Worm (Caenorhabditis elegans): Measurements from ENCODE around the gene bath-3.
"Not testable (repeated sequence)": the region's sequence is repeated elsewhere in the genome, so short reads cannot be mapped to it uniquely, and the experiment has no call there.

The bath-3 gene

DNA sequence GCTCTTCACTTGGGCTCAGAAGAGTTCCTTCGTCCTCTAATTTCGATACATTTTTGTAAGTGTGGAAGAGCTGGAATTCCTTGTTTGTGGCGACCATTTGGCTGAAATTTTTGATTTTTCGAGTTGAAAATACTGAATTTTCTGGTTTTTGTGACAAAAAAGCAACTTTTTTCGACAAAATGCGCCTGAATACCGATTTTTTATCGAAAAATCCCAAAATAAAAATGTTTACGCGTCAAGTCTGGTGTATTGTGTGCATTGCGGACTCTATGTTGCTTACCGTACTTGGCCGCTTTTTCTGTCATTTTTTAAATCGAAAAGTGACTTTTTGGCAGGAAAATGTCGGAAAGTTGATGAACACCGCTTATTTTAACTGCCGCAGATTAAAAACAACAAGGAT lies at the start of gene bath-3:
TSS of gene bath-3 (minus strand) at position 101 of the 400 bp plus-strand sequence.
- TF ChIP-seq unc-62 (GFP tag; optimal IDR thresholded peaks at IDR 0.05) = no peak
- TF ChIP-seq alr-1 (tag; optimal IDR thresholded peaks at IDR 0.05) = no peak
- TF ChIP-seq skn-1 (tag; optimal IDR thresholded peaks at IDR 0.05) = no peak
- TF ChIP-seq ceh-82 (tag; optimal IDR thresholded peaks at IDR 0.05) = no peak
- TF ChIP-seq lin-39 (tag; optimal IDR thresholded peaks at IDR 0.05) = no peak
- TF ChIP-seq F13H6.1 (tag; optimal IDR thresholded peaks at IDR 0.05) = no peak
- TF ChIP-seq aly-2 (tag; optimal IDR thresholded peaks at IDR 0.05) = no peak
- TF ChIP-seq ama-1 (optimal IDR thresholded peaks at IDR 0.05) = no peak
- TF ChIP-seq sma-3 (GFP tag; optimal IDR thresholded peaks at IDR 0.05) = no peak
- no peak for TF ChIP-seq crh-2 (tag; optimal IDR thresholded peaks at IDR 0.05)

DNA sequence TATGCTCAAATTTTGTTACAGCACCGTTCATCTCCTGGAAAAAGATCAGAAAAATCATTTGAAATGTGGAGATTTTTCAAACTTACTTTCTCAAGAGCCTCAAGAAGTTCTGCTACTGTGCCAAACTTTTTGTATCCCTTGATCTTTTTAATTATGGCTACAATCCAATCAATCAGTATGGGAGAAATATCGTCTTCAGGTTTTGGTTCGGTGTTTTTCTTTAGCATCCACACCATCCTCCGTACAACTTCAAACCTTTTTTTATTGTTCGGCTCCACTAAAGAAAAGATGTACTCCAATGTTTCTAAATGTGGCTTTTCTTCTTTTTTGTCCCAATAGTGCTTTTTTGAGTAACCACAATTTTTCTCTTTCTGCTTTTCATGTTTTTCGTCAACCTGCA lies 46.2 kb upstream of the bath-3 start:
- no peak for TF ChIP-seq mab-5 (tag; optimal IDR thresholded peaks at IDR 0.05)
- TF ChIP-seq ZK546.5 (tag; optimal IDR thresholded peaks at IDR 0.05) = no peak
- TF ChIP-seq snpc-4 (tag; optimal IDR thresholded peaks at IDR 0.05) = no peak
- no peak for TF ChIP-seq elt-3 (tag; optimal IDR thresholded peaks at IDR 0.05)

DNA sequence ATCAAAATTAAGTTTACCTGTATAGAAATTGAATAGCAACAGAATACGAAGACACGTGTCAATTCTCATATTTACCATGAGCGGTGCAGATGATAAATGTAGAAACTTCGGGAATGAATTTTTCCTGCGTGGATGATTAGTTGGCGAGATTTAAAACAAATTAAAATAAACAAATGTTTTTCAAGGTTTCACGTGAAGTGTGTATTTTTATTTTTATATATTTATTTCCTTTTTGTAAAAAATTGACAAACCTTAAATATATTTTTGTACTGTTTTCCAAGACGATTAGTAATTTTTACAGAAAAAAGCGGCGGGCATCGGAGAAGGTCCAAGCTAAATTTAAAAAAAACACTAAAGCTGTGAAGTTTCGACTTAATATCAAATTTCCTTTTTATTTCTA lies 45.2 kb upstream of the bath-3 start, which contains the start of gene F07E5.8:
TSS of gene F07E5.8 (minus strand) at position 101 of the 400 bp plus-strand sequence.
- TF ChIP-seq nhr-77 (tag; optimal IDR thresholded peaks at IDR 0.05) (no peak), peb-1 (tag; optimal IDR thresholded peaks at IDR 0.05) (no peak), ceh-82 (tag; optimal IDR thresholded peaks at IDR 0.05) (no peak), dmd-4 (tag; optimal IDR thresholded peaks at IDR 0.05) (no peak), nhr-23 (tag; optimal IDR thresholded peaks at IDR 0.05) (no peak), lsy-2 (tag; optimal IDR thresholded peaks at IDR 0.05) (no peak), nhr-12 (tag; optimal IDR thresholded peaks at IDR 0.05) (no peak), elt-3 (tag; optimal IDR thresholded peaks at IDR 0.05) (no peak), nhr-6 (tag; optimal IDR thresholded peaks at IDR 0.05) (no peak)

DNA sequence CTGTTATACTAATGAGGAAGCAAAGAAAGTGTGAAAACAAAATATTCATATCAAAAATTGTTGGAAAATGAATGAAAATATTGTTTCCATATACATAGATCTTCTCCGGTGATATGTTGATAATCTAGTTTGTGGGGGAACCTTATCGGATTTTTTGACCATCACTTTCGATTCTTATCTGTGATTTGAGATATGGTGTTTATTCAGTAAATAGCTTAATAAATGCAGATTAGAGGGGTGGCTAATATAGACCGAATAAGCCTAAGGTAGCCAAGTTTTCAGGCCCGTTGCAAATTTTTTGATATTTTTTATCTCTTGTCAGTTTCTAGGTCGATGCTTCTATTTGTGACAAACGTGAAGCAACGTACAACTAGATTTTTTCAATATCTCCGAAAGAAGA lies 41.2 kb upstream of the bath-3 start, which contains the start of gene F07E5.7:
TSS of gene F07E5.7 (minus strand) at position 101 of the 400 bp plus-strand sequence.
- TF ChIP-seq lin-13 (GFP tag; optimal IDR thresholded peaks at IDR 0.05) = no peak
- no peak for TF ChIP-seq sem-4 (tag; optimal IDR thresholded peaks at IDR 0.05)
- no peak for TF ChIP-seq unc-55 (GFP tag; optimal IDR thresholded peaks at IDR 0.05)
- no peak for TF ChIP-seq egl-27 (tag; optimal IDR thresholded peaks at IDR 0.05)
- TF ChIP-seq nhr-11 (tag; optimal IDR thresholded peaks at IDR 0.05) = no peak
- TF ChIP-seq R02D3.7 (tag; optimal IDR thresholded peaks at IDR 0.05) = no peak
- no peak for TF ChIP-seq mab-5 (tag; optimal IDR thresholded peaks at IDR 0.05)
- TF ChIP-seq sma-3 (GFP tag; optimal IDR thresholded peaks at IDR 0.05) = no peak
- TF ChIP-seq mbf-1 (tag; optimal IDR thresholded peaks at IDR 0.05) = no peak
- no peak for TF ChIP-seq ama-1 (optimal IDR thresholded peaks at IDR 0.05)
- TF ChIP-seq unc-62 (GFP tag; optimal IDR thresholded peaks at IDR 0.05) = no peak
- no peak for TF ChIP-seq C34F6.9 (tag; optimal IDR thresholded peaks at IDR 0.05)
- no peak for TF ChIP-seq crh-2 (tag; optimal IDR thresholded peaks at IDR 0.05)

DNA sequence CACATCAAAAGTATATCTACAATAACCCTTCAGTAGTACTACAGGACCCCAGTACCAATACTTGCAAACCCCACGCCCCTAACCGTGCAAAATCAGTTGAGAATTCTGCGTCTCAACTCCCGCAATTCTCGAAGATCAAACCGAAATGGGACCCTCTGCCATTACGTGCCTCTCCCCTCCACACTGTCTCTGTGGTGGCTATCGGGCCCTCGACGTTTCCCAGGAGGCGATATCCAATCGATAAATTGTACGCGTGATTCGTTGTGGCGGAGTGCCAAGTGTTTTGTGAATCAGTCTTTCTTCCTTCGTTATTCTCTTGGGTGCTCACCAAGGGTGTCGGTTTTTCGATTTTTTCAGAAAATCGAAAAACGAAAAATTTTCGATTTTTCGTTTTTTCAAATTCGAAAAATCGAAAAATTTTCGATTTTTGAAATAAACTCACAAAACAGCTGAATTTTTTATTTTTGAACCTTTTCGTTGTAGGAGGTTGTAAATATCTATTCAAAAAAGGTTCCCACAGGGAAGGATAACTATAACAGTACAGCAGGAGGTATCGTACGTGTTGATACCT lies 37.3 kb upstream of the bath-3 start, which contains the start of gene F07E5.12:
TSS of gene F07E5.12 (plus strand) at position 521 of the 571 bp plus-strand sequence.
- not testable (repeated sequence) for TF ChIP-seq nhr-12, ZK546.5, ceh-82 (tag; optimal IDR thresholded peaks at IDR 0.05)

DNA sequence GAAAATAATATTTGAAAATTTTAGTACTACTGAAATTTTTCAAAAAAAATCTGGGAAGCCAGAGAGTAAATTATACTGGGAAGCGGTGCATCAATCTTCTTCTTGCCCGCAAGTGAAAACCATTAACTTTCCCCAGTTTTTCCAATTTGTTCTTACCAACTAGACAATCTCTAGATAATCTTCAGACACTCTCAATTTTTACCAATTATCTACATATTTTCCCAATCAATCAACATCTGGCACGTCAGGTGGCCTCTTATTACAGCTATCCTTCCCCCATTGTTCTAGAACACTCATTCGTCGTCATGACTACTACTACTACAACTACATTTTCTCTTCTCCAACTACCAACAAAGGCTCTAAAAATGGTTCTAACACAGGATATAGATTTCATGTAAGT lies 34.2 kb upstream of the bath-3 start, which contains the start of gene fbxb-6:
TSS of gene fbxb-6 (plus strand) at position 301 of the 400 bp plus-strand sequence.
- no peak for TF ChIP-seq mab-5 (tag; optimal IDR thresholded peaks at IDR 0.05)

DNA sequence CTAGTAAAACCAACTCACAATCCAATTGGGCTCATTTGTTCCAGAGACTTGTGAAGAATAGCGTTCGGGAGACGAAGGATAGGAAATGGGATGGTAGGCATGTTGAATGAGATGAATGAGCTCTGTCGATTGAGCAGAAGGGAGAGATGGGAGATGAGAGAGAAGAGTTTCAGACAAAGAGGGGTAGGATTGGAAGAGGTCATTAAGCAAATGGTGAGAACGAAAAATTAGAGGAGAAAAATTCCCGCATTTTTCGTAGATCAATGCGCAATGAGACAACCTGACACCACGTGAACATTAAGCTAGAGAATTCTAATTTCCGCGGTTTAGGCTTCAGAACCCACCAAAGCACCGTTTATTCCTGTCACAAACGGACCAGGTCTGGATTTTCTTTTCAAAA lies 33.7 kb upstream of the bath-3 start, which contains the start of gene F07E5.13:
TSS of gene F07E5.13 (minus strand) at position 101 of the 400 bp plus-strand sequence.
- TF ChIP-seq ztf-1 (GFP tag; conservative IDR thresholded peaks at IDR 0.05) = no peak
- no peak for TF ChIP-seq lsy-2 (tag; optimal IDR thresholded peaks at IDR 0.05)
- TF ChIP-seq ceh-16 (tag; optimal IDR thresholded peaks at IDR 0.05) = no peak
- no peak for TF ChIP-seq mab-5 (tag; optimal IDR thresholded peaks at IDR 0.05)
- TF ChIP-seq ztf-4 (tag; optimal IDR thresholded peaks at IDR 0.05) = no peak
- no peak for TF ChIP-seq nhr-23 (tag; optimal IDR thresholded peaks at IDR 0.05)

Data from whole organism, L2 larva.